Fruit fly (Drosophila melanogaster): ENCODE data around the gene SerRS.

DNA sequence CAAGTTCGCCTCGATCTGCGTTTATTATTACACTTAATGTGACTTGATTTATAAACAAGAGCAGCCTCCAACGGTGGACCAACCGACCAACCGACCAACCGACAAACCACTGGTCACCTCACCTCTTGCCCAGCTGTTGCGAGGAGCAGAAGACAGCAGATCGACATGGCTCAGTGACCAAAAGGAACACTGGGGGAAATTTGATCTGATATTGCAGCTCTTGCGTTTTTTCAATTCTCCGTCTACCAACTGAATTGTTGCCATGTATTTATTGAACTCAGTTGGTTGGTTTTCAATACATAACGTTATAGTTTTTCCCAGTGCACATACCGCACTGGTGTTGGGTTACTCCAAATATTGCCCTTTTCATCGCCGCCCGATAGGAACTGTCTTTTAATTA is 32.6 kb downstream of the SerRS start:
- TF ChIP-seq CG5204 (GFP tag; optimal IDR thresholded peaks at IDR 0.05) = no peak
- TF ChIP-seq CG33017 (tag; optimal IDR thresholded peaks at IDR 0.05) = no peak
- no peak for TF ChIP-seq Crg-1 (GFP tag; optimal IDR thresholded peaks at IDR 0.05)
- TF ChIP-seq tj (GFP tag; optimal IDR thresholded peaks at IDR 0.05) = no peak
- TF ChIP-seq CG7101 (tag; optimal IDR thresholded peaks at IDR 0.05) = no peak
- TF ChIP-seq CG11617 (GFP tag; optimal IDR thresholded peaks at IDR 0.05) = no peak
- TF ChIP-seq CG14711 (tag; optimal IDR thresholded peaks at IDR 0.05) = no peak
- TF ChIP-seq cnc (optimal IDR thresholded peaks at IDR 0.05) = no peak
- TF ChIP-seq ovo (GFP tag; optimal IDR thresholded peaks at IDR 0.05) = no peak
- no peak for TF ChIP-seq CG7045 (GFP tag; optimal IDR thresholded peaks at IDR 0.05)
- TF ChIP-seq kay (GFP tag; ENCODE audit: borderline replicate concordance) = no peak
- TF ChIP-seq Mnt (GFP tag; optimal IDR thresholded peaks at IDR 0.05) = no peak
- TF ChIP-seq CG1620 (GFP tag; optimal IDR thresholded peaks at IDR 0.05) = no peak
- TF ChIP-seq pad (GFP tag; optimal IDR thresholded peaks at IDR 0.05) = no peak

Data from whole organism, adult.